Worm (Caenorhabditis elegans): ENCODE results near the gene F02E11.2.
A peak's percentile ranks its signal among the peaks of the same experiment; 100 is the strongest.

F02E11.2 gene

DNA sequence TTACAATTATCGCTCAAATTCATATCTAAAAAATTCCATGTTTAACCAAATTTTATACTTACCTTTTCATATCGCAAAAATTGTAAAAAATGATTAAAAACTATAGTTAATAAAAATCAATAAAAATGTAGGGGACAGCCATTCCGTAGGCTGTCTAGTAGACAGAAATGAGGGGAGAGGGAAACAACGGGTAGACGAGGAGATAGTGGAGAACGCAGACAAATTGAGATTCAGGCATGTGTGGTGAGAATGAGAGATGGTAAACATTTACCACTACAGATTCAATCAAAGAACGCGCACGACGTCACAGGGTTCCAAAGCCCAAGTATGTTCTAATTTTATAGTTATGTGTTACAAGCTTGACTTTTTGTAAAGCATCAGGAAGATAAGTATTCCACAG lies 41.0 kb downstream of the F02E11.2 start:
- TF ChIP-seq C34B4.2 (tag; optimal IDR thresholded peaks at IDR 0.05) (no peak), hlh-17 (GFP tag; optimal IDR thresholded peaks at IDR 0.05; ENCODE audit: borderline replicate concordance) (no peak), nhr-28 (tag; optimal IDR thresholded peaks at IDR 0.05) (no peak), C04F5.9 (tag; optimal IDR thresholded peaks at IDR 0.05) (no peak), lir-3 (tag; optimal IDR thresholded peaks at IDR 0.05; ENCODE audit: poor library complexity) (no peak), ets-5 (GFP tag; IDR thresholded peaks at IDR 0.05) (no peak), lin-39 (tag; optimal IDR thresholded peaks at IDR 0.05) (no peak), ceh-63 (GFP tag; optimal IDR thresholded peaks at IDR 0.05) (no peak), lin-14 (GFP tag; optimal IDR thresholded peaks at IDR 0.05) (peak; percentile 45), efl-1 (optimal IDR thresholded peaks at IDR 0.05) (peak; percentile 12 to 16), efl-1 (GFP tag; optimal IDR thresholded peaks at IDR 0.05 in 1 of 2) (peak in 1 of 2 experiments; percentile 14), hlh-4 (tag; optimal IDR thresholded peaks at IDR 0.05) (no peak), nhr-19 (GFP tag; conservative IDR thresholded peaks at IDR 0.05) (peak; percentile 56), hpl-2 (GFP tag; optimal IDR thresholded peaks at IDR 0.05) (no peak), egl-13 (tag; optimal IDR thresholded peaks at IDR 0.05) (no peak), snu-23 (GFP tag; optimal IDR thresholded peaks at IDR 0.05) (peak; percentile 33), xbp-1 (tag; optimal IDR thresholded peaks at IDR 0.05) (no peak), nhr-85 (tag) (peak; percentile 75), pqm-1 (tag; optimal IDR thresholded peaks at IDR 0.05) (no peak), nhr-47 (tag; optimal IDR thresholded peaks at IDR 0.05) (peak; percentile 16), ceh-8 (GFP tag; optimal IDR thresholded peaks at IDR 0.05) (no peak), lin-15B (tag; optimal IDR thresholded peaks at IDR 0.05) (no peak), elt-3 (tag; optimal IDR thresholded peaks at IDR 0.05) (peak in 1 of 6 experiments; percentile 4), unc-98 (GFP tag; IDR thresholded peaks at IDR 0.05) (no peak), lsy-2 (tag; optimal IDR thresholded peaks at IDR 0.05) (peak in 1 of 2 experiments; percentile 23), lin-13 (GFP tag; optimal IDR thresholded peaks at IDR 0.05) (no peak), nhr-71 (tag; optimal IDR thresholded peaks at IDR 0.05) (peak; percentile 10), tlp-1 (tag; optimal IDR thresholded peaks at IDR 0.05) (no peak)

- TF ChIP-seq elt-2 (tag; optimal IDR thresholded peaks at IDR 0.05) = peak; percentile 50
- TF ChIP-seq hpl-2 (GFP tag; optimal IDR thresholded peaks at IDR 0.05) = no peak
- TF ChIP-seq sox-4 (tag; optimal IDR thresholded peaks at IDR 0.05) = no peak
- no peak for TF ChIP-seq pag-3 (tag; optimal IDR thresholded peaks at IDR 0.05; ENCODE audit: borderline replicate concordance, insufficient read depth)
- peak; percentile 16 for TF ChIP-seq rnt-1 (tag; optimal IDR thresholded peaks at IDR 0.05)
These were observed 48.5 kb downstream of the F02E11.2 start for ce11 chrII:3310957-3311657.

- TF ChIP-seq isw-1 (GFP tag; IDR thresholded peaks at IDR 0.05) = no peak
- no peak for TF ChIP-seq ets-5 (GFP tag; IDR thresholded peaks at IDR 0.05)
- TF ChIP-seq C04F5.9 (tag; optimal IDR thresholded peaks at IDR 0.05) = no peak
- no peak for TF ChIP-seq mep-1 (tag; optimal IDR thresholded peaks at IDR 0.05)
- TF ChIP-seq lin-39 (tag; optimal IDR thresholded peaks at IDR 0.05) = no peak
- no peak for TF ChIP-seq jun-1 (tag; optimal IDR thresholded peaks at IDR 0.05)
- TF ChIP-seq mab-9 (GFP tag; IDR thresholded peaks at IDR 0.05) = no peak
- no peak for TF ChIP-seq ztf-4 (tag; optimal IDR thresholded peaks at IDR 0.05)
- no peak for TF ChIP-seq nhr-20 (tag; optimal IDR thresholded peaks at IDR 0.05)
- TF ChIP-seq nhr-84 (tag; optimal IDR thresholded peaks at IDR 0.05) = no peak
- no peak for TF ChIP-seq sptf-1 (tag; optimal IDR thresholded peaks at IDR 0.05)
- TF ChIP-seq Y116A8C.19 (tag; optimal IDR thresholded peaks at IDR 0.05; ENCODE audit: borderline replicate concordance) = no peak
- TF ChIP-seq xbp-1 (tag; optimal IDR thresholded peaks at IDR 0.05) = no peak
- no peak for TF ChIP-seq snu-23 (GFP tag; optimal IDR thresholded peaks at IDR 0.05)
- TF ChIP-seq zag-1 (tag; optimal IDR thresholded peaks at IDR 0.05) = no peak
These were observed 50.8 kb downstream of the F02E11.2 start, which contains the start of gene F39E9.6 for ce11 chrII:3313442-3313841. Gene F39E9.6, minus strand, starts transcription at chrII:3313542.

Data from whole organism, L1 larva.